Fruit fly (Drosophila melanogaster) whole organism, larva: Measurements from ENCODE around the gene CG32267.

ENCODE experiments used
- noc ChIP-seq: fragments of 200-800 bp; sonication (Bioruptor generic); optimal IDR thresholded peaks from 3 replicates; lab custom pipeline; 2019; ENCODE audit warnings: missing biosample characterization, mild to moderate bottlenecking, missing genetic modification characterization, moderate library complexity

Gene CG32267

DNA sequence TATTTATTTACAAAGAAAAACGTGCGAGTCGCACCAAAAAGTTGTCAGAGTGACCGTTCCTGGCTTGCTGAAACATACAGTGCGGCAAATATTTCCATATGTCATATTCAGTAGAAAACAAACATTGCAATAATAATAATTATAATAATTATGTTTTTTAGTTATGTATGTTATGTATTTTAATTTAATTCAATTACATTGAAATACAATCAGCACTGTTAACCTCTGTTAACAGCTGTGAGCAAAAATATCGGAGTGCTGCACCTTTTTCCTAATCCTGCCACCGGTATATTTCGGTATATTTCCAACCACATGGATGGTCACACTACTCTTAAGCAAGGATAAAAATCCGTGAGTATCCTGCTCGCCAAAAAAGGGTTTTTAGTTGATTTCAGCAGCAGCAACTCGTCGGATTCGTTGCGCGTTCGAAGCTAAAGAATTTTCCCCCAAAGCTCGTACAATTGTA is at the start of gene CG32267, which contains the start of gene CG42324:
TSS of gene CG32267 (minus strand) at position 51 of the 466 bp plus-strand sequence.
TSS of gene CG42324 (plus strand) at position 385 of the 466 bp plus-strand sequence.
- no peak for TF ChIP-seq noc (tag; lab: Kevin White, UChicago)

DNA sequence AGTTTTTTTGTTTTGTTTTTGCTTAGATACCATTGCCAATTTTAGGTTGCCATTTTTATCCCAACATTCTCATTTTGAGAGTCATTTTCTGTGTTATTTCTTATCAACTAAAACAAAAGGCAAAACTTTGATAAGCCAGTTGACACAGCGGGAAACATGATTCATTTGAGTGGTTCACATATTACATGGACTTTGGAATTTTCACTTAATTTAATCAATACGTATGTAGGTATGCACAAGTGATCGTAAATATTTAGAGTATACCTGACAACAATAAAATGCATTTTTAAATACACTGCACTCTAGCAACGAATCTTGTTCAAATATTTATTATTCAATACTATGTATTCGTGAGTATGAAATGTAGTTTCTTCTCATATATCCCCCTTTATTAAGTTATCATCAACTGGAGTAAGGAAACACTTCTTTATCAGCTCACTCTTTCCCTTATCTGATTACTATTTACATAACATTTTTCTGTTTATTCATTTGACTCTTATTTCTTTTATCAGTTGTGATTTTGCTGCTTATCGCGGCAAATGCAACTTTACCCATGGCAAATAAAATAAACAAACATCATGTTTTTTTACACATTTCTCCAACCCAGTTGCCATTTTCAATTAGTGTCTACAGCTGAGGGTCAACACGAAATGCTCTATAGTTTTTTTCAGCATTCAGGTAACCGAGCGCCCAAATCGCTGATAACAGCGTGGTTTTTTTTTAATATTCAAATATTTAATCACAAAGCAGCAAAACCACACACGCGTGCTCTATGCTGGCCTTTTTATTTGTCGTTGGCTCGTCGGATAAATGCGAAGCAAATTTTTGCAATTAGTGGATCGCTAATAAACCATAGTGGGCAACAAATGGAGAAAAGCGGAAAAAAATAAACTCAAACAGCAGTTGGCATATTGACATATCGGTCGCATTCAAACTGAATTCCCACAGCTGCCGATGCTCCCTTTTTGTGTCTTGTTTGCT is 46.9 kb upstream of the CG32267 start:
- TF ChIP-seq noc (tag; lab: Kevin White, UChicago): peak; percentile 60

DNA sequence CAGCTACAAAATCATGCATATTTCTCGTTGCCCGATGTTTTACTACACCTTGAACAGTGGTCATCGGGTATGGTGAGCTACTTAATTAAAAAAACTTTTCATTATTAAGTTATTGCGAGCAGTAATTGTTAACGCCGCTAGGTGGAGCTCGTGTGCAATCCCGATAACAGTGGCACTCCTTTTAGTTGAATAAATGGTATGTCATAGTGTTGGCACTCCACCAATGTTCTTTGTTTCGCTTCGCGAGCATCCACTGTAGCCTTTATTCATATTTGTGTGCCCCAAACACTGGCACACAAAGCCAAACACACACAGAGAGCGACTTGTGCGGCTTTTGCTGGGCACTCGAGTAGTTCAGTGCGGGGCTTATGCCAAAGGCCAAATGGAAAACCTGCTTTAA is 46.0 kb upstream of the CG32267 start:
- peak; percentile 81 for TF ChIP-seq noc (tag; lab: Kevin White, UChicago)

DNA sequence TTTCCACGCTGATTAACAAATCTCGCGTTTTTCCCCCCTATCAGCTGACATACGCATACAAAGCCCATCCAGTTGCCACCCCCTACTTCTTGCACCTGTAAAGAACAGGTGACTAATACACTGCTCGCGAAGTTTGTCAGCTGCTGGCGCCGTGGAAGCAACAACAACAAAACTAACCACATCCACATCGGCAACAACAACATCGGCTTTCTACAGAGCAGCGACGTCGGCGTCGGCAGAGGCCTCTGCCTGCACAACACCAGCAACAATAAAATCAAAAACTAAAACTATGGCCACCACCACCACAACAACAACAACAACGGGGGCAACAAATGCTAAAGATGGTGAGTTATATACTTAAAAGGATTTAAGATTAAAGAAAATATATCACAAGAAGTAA is 44.6 kb upstream of the CG32267 start:
- no peak for TF ChIP-seq noc (tag; lab: Kevin White, UChicago)

DNA sequence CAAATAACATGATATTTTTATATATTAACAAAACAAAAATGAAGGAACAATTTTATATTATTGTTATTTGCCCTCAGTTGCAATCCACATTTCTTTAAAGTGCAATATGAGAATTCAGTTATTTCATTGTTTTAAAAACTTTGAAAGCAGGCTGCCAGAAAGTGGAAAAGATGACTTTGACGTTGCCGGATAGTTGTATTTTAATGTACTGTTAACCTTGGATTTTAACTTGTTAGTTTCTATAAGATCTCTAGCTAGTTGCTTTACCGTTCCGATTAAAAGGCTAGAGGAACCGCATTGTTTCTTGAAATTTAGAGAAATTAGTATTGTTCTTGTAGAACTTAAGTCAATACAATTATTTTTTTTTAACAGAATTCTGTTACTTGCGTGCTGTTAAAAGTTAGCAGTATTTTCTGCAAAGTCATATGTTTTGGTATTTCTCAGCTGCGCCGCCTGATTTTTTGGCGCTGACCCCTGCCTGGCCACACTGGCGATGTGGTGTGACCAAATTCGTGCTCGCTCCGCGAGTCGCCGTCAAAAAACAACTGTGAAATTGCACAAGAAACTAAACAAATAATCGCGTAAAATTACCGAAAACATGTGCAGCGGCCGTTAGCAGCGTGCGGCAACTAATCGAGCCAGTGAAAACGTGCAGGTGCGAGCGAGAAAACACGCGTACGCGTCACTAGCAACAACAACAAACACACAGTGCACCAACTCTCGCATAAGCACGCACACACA is 43.5 kb upstream of the CG32267 start, which contains the start of gene Eip63E:
TSS of gene Eip63E (plus strand) at position 472 of the 741 bp plus-strand sequence.
- TF ChIP-seq noc (tag; lab: Kevin White, UChicago): no peak

DNA sequence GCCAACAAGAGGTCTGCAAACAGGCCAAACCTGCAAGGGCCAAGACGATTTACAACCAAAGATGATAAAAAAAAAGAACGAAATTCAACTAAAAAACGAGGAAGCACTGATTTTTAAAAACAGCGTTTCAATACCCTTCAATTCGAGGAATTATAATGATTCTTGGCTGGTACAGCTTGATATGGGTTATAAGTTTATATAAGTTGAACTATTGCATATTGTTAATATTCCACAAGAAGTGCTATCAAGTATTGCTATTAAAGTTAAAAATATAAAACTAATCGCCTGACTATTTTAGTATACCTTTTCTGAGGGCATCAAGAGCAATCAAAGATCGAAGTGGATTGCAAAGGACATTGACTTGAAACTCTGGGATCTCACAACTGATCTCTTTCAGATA is 42.1 kb upstream of the CG32267 start:
- no peak for TF ChIP-seq noc (tag; lab: Kevin White, UChicago)

DNA sequence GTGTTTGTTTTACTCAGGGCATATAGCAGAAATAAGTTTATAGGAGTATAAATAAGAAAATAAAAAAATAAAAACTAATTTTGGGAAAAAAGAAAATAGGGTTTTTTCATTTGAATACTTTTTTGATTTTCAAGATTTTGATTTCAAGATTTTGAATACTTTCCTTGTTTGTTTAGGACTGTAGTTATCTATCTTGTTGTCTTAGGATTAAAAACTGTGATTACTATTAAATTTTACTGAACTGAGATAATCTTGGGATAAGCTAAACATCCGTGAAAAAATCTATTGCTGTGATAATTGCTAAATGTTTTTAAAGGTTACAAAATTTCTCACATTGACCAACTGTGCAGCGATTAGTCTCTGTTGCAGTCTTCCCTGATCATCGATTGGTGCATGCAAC is 41.1 kb upstream of the CG32267 start:
- no peak for TF ChIP-seq noc (tag; lab: Kevin White, UChicago)

DNA sequence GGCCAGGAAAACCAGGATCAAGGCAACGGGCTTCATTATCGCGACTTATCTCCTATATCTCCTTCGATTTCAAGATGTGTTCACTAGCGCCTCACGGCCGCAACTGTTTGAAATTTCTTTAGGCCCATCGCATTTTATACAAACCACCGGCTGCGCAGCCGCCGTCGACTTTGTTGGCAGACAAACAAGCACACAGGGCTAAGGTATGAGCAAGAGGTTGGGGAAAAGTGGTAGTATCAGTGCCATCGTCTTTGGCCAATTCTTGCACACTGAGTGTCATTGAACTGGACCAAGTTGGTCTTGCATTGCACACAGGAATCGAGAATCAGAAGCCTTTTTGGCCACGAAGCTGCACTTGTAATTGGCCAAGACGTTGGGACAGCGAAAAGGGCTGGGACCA is 40.7 kb upstream of the CG32267 start, which contains the start of gene ImpE2:
TSS of gene ImpE2 (minus strand) at position 115 of the 400 bp plus-strand sequence.
- no peak for TF ChIP-seq noc (tag; lab: Kevin White, UChicago)

DNA sequence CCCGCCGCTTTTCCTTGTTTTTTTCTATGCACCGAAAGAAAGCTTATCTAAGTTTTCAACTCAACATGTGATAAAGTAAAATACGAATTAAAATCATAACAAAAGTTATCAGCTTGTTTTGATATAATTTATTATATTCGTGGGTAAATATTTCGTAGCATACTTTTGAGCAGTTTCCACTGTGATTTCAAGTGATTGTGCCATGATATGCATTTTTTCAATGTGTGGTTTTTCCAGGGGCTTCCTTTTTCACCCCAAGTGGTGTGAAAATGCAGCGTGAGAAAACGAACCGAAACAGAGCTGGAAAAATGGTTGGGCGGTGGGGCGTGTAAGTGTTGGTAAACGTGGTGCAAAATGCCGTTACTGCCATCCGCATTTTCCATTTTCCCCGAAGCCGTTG is 31.3 kb upstream of the CG32267 start:
- TF ChIP-seq noc (tag; lab: Kevin White, UChicago): no peak

DNA sequence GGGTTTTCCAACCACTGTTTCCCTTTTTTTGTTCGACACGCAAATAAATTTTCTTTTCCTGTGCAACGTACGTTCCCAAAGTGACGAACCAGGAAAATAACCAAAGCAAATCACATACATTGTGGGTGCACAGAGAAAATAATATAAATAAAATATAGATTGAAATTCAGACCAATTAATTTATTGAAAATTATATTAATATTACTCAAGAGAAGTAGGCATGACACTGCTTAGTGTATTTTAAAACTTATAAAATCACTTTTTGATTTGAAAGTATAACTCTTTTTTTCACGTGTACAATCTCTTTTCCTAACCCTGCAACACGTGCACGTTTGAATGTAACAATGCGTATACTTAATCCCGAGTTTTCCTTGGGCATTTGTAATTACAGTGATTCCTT is 24.7 kb upstream of the CG32267 start:
- TF ChIP-seq noc (tag; lab: Kevin White, UChicago): no peak

DNA sequence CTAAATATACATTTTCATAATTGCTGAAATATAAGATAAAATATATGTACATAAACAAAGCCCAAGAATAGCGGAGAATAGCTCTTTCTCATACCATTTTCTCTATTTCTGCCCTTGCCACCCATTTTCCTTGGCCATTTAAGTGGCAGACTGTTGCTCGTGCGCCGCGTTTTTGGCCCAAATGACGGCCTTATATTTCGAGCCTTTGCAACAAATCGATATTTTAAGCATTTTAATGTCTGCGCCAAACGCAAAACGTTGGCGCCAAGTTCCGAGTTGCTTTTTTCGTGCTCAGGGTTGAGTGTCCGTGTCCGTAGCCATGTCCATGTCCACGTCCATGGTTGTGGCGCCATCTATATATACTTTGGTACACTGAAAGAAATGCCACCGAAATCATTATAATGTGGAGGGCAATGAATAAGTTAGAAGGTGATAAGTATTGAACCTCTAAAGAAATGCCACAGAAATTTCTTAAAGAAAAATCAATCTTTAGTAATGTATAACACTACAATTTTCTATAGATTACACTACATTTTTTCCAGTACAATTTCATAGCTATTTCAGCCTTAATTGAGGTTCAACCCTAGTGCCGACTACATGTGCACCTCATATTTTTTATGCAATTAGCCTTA is 20.3 kb upstream of the CG32267 start:
- no peak for TF ChIP-seq noc (tag; lab: Kevin White, UChicago)

DNA sequence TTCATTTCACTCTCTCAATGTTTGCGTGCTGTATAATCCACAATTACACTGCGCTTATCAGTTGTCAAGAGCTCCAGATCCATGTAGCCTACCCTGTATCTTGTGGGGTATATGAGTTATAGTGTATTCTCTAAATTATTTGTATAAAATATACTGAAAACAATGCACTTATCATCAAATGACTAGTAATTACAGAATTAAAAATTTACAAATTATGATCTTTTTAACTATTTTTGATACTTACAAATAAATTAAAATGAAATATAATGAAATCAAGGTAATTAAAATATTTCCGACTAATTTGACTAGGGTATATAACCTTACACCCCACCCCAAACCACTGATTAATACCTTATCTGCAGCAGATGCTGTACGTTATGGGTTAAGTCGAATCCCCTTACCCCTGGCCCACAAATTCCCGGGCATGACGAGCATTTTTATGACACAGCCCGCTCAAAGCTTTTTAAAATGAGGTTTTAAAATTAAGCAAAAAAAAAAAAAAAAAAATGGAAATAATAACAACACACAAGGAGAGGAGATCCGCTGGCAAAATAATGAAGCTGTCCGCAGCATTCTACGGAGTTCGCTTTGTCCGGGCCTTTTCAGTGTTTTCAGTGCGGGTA is 13.3 kb upstream of the CG32267 start:
- TF ChIP-seq noc (tag; lab: Kevin White, UChicago): peak; percentile 81

DNA sequence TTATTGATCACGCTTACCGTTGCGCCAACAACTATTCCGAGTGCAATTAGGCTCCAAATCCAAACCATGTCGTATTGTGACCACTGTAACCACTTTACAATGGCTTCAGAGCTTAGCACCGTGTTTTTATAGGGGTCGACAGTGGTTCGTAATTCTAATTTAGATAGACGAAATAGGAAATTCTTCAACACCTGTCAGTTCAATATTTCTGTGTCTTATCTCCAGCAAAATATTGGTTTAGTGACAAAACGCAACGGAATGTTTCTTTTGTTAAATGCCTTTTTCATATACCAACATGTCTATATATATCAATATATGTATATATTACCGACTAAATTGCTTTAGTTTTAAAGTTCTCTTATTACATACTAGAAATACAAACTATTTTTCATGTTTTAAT is 12.6 kb upstream of the CG32267 start, which contains the start of gene CG43074:
TSS of gene CG43074 (minus strand) at position 101 of the 400 bp plus-strand sequence.
- no peak for TF ChIP-seq noc (tag; lab: Kevin White, UChicago)

DNA sequence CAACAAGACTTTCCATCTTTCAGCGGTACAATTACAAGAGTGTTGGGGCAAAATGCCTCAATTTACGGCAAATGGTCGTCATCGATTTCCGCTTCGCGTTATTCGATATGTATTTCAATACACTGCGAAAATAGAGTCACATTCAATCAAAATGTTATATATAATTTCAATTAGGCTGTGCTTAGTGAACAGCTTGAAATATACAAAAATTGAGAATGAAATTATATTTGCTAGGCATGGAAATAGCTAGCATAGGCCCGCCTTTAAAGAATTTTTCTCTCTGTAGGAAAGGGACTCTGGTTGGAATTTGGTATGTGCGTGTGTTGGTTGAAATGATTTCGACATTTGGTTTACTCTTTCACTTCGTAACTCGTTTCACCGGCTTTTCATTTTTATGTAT is 7.6 kb upstream of the CG32267 start:
- no peak for TF ChIP-seq noc (tag; lab: Kevin White, UChicago)

DNA sequence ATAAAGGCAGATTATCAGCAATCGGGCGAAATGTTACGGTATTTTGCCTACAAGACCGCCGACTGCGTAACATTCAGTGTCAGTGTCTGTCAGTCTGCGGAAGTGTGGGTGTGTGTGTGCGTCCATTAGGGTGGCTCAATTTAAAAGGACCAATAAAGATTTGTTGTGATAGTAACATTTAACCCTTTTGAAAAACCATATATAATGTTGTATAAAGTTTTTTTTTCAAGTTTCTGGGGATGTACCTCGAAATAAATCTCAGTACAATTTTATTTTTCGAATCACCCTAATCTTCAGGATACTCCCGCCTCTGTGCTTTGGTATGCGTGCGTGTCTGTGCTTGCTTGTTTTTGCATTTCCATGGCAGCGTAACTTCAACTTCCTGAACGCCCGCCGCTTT is 873 bp upstream of the CG32267 start:
- TF ChIP-seq noc (tag; lab: Kevin White, UChicago): no peak
